Fruit fly (Drosophila melanogaster) whole organism, embryonic: ENCODE measurements around the gene CG5191.

Source experiments
- Adf1 ChIP-seq: fragments of 200-800 bp; sonication (Bioruptor generic); IDR thresholded peaks from 2 replicates; pipeline ENCODE4 v1.3.6; 2022; ENCODE audit warnings: missing biosample characterization, missing genetic modification characterization
- BEAF-32 ChIP-seq: fragments of 200-800 bp; sonication (Bioruptor generic); optimal IDR thresholded peaks from 3 replicates; lab custom pipeline; 2017; ENCODE audit warnings: missing biosample characterization, missing genetic modification characterization, mild to moderate bottlenecking, moderate library complexity, missing genetic modification reagents
- CG12071 ChIP-seq: fragments of 200-800 bp; sonication (Bioruptor generic); optimal IDR thresholded peaks from 3 replicates; lab custom pipeline; 2018; ENCODE audit warnings: missing biosample characterization, mild to moderate bottlenecking, missing genetic modification characterization
- CG12299 ChIP-seq: fragments of 200-800 bp; sonication (Bioruptor generic); optimal IDR thresholded peaks from 2 replicates; lab custom pipeline; 2018; ENCODE audit warnings: missing biosample characterization, mild to moderate bottlenecking, missing genetic modification characterization
- CG1233 ChIP-seq: fragments of 200-800 bp; sonication (Bioruptor generic); optimal IDR thresholded peaks from 4 replicates; lab custom pipeline; 2018; ENCODE audit warnings: missing biosample characterization, mild to moderate bottlenecking, missing genetic modification characterization
- CG12769 ChIP-seq: fragments of 200-800 bp; sonication (Bioruptor generic); optimal IDR thresholded peaks from 2 replicates; lab custom pipeline; 2019; ENCODE audit warnings: missing biosample characterization, mild to moderate bottlenecking, missing genetic modification characterization, moderate library complexity
- CG16863 ChIP-seq: fragments of 200-800 bp; sonication (Bioruptor generic); optimal IDR thresholded peaks from 3 replicates; lab custom pipeline; 2016; ENCODE audit warnings: missing biosample characterization, missing genetic modification characterization
- CG17385 ChIP-seq: fragments of 200-800 bp; sonication (Bioruptor generic); optimal IDR thresholded peaks from 3 replicates; lab custom pipeline; 2018; ENCODE audit warnings: missing biosample characterization, mild to moderate bottlenecking, missing genetic modification characterization
- CG18476 ChIP-seq: fragments of 200-800 bp; sonication (Bioruptor generic); optimal IDR thresholded peaks from 2 replicates; lab custom pipeline; 2016; ENCODE audit warnings: missing biosample characterization, mild to moderate bottlenecking, missing genetic modification characterization
- CG18619 ChIP-seq: fragments of 200-800 bp; sonication (Bioruptor generic); optimal IDR thresholded peaks from 3 replicates; lab custom pipeline; 2017; ENCODE audit warnings: missing biosample characterization, mild to moderate bottlenecking, missing genetic modification characterization
- CG33557 ChIP-seq: fragments of 200-800 bp; sonication (Bioruptor generic); optimal IDR thresholded peaks from 2 replicates; lab custom pipeline; 2019; ENCODE audit warnings: missing biosample characterization, mild to moderate bottlenecking, missing genetic modification characterization, moderate library complexity
- CG3407 ChIP-seq: fragments of 200-800 bp; sonication (Bioruptor generic); optimal IDR thresholded peaks from 2 replicates; lab custom pipeline; 2018; ENCODE audit warnings: missing biosample characterization, mild to moderate bottlenecking, missing genetic modification characterization
- CG34224 ChIP-seq: fragments of 200-800 bp; sonication (Bioruptor generic); IDR thresholded peaks from 3 replicates; pipeline ENCODE4 v1.3.6; 2022; ENCODE audit warnings: missing biosample characterization, missing genetic modification characterization; ENCODE audit not compliant: partially characterized antibody
- CG3847 ChIP-seq: fragments of 200-800 bp; sonication (Bioruptor generic); IDR thresholded peaks from 2 replicates; pipeline ENCODE4 v1.3.6; 2022; ENCODE audit warnings: missing biosample characterization, missing genetic modification characterization
- CG8089 ChIP-seq: fragments of 200-800 bp; sonication (Bioruptor generic); optimal IDR thresholded peaks from 3 replicates; lab custom pipeline; 2016; ENCODE audit warnings: missing biosample characterization, missing genetic modification characterization
- Chrac-16 ChIP-seq: fragments of 200-800 bp; sonication (Bioruptor generic); optimal IDR thresholded peaks from 3 replicates; lab custom pipeline; 2016; ENCODE audit warnings: missing biosample characterization, missing genetic modification characterization
- Drgx ChIP-seq: fragments of 200-800 bp; sonication (Bioruptor generic); IDR thresholded peaks from 2 replicates; pipeline ENCODE4 v1.3.6; 2022; ENCODE audit warnings: missing biosample characterization, missing genetic modification characterization
- Ets97D ChIP-seq: fragments of 200-800 bp; sonication (Bioruptor generic); optimal IDR thresholded peaks from 3 replicates; lab custom pipeline; 2016; ENCODE audit warnings: missing biosample characterization, missing genetic modification characterization
- GATAe ChIP-seq: fragments of 200-800 bp; sonication (Bioruptor generic); conservative IDR thresholded peaks from 2 replicates; pipeline ENCODE4 v1.3.6; 2022; ENCODE audit warnings: missing biosample characterization, missing genetic modification characterization
- Hey ChIP-seq: fragments of 200-800 bp; sonication (Bioruptor generic); optimal IDR thresholded peaks from 3 replicates; lab custom pipeline; 2018; ENCODE audit warnings: missing biosample characterization, mild to moderate bottlenecking, missing genetic modification characterization
- Hr39 ChIP-seq: fragments of >200 bp; optimal IDR thresholded peaks from 2 replicates; lab custom pipeline; 2017
- MBD-R2 ChIP-seq: fragments of 200-800 bp; sonication (Bioruptor generic); IDR thresholded peaks from 2 replicates; pipeline ENCODE4 v1.3.6; 2022; ENCODE audit warnings: missing biosample characterization, missing genetic modification characterization
- Tbp ChIP-seq: fragments of >200 bp; optimal IDR thresholded peaks from 2 replicates; lab custom pipeline; 2018; ENCODE audit warnings: missing biosample characterization, missing genetic modification characterization
- al ChIP-seq: fragments of 200-800 bp; sonication (Bioruptor generic); IDR thresholded peaks from 2 replicates; pipeline ENCODE4 v1.3.6; 2022; ENCODE audit warnings: missing biosample characterization, missing genetic modification characterization
- aop ChIP-seq: fragments of 200-800 bp; sonication (Bioruptor generic); IDR thresholded peaks from 2 replicates; pipeline ENCODE4 v1.3.6; 2022; ENCODE audit warnings: missing biosample characterization, missing genetic modification characterization
- ato ChIP-seq: fragments of 200-800 bp; sonication (Bioruptor generic); IDR thresholded peaks from 2 replicates; pipeline ENCODE4 v1.3.6; 2022; ENCODE audit warnings: missing biosample characterization, missing genetic modification characterization; ENCODE audit not compliant: partially characterized antibody
- btn ChIP-seq: fragments of 200-800 bp; sonication (Bioruptor generic); optimal IDR thresholded peaks from 2 replicates; lab custom pipeline; 2016; ENCODE audit warnings: missing biosample characterization, missing genetic modification characterization
- chinmo ChIP-seq: fragments of 200-800 bp; sonication (Bioruptor generic); IDR thresholded peaks from 4 replicates; pipeline ENCODE4 v1.3.6; 2022; ENCODE audit warnings: missing biosample characterization, missing genetic modification characterization; ENCODE audit not compliant: partially characterized antibody
- chm ChIP-seq: fragments of 200-800 bp; sonication (Bioruptor generic); IDR thresholded peaks from 2 replicates; pipeline ENCODE4 v1.3.6; 2022; ENCODE audit warnings: missing biosample characterization, missing genetic modification characterization
- chn ChIP-seq: fragments of 200-800 bp; sonication (Bioruptor generic); optimal IDR thresholded peaks from 2 replicates; lab custom pipeline; 2016; ENCODE audit warnings: missing biosample characterization, missing genetic modification characterization
- crc ChIP-seq: fragments of 200-800 bp; sonication (Bioruptor generic); optimal IDR thresholded peaks from 2 replicates; lab custom pipeline; 2016; ENCODE audit warnings: missing biosample characterization, missing genetic modification characterization
- crp ChIP-seq, 2 experiments: fragments of 200-800 bp; sonication (Bioruptor generic); optimal IDR thresholded peaks; 2 replicates in 1 of 2; 3 replicates in 1 of 2; lab custom pipeline; 2017; ENCODE audit warnings: missing biosample characterization in 2 of 2, missing genetic modification characterization in 2 of 2, mild to moderate bottlenecking in 1 of 2, moderate library complexity in 1 of 2
- ems ChIP-seq: fragments of 200-800 bp; sonication (Bioruptor generic); optimal IDR thresholded peaks from 3 replicates; lab custom pipeline; 2016; ENCODE audit warnings: missing biosample characterization, missing genetic modification characterization
- eyg ChIP-seq: fragments of 200-800 bp; sonication (Bioruptor generic); optimal IDR thresholded peaks from 3 replicates; lab custom pipeline; 2016; ENCODE audit warnings: missing biosample characterization, missing genetic modification characterization
- fd64A ChIP-seq: fragments of 200-800 bp; sonication (Bioruptor generic); optimal IDR thresholded peaks from 3 replicates; lab custom pipeline; 2018; ENCODE audit warnings: missing biosample characterization, mild to moderate bottlenecking, missing genetic modification characterization
- her ChIP-seq: fragments of 200-800 bp; sonication (Bioruptor generic); optimal IDR thresholded peaks from 2 replicates; lab custom pipeline; 2016; ENCODE audit warnings: missing biosample characterization, missing genetic modification characterization
- hth ChIP-seq: fragments of >200 bp; optimal IDR thresholded peaks from 2 replicates; lab custom pipeline; 2017; ENCODE audit warnings: inconsistent platforms
- kni ChIP-seq: fragments of 200-800 bp; sonication (Bioruptor generic); optimal IDR thresholded peaks from 3 replicates; lab custom pipeline; 2017; ENCODE audit warnings: mild to moderate bottlenecking, missing biosample characterization, missing genetic modification reagents, missing genetic modification characterization
- nau ChIP-seq: fragments of 200-800 bp; sonication (Bioruptor generic); optimal IDR thresholded peaks from 3 replicates; lab custom pipeline; 2017; ENCODE audit warnings: missing biosample characterization, mild to moderate bottlenecking, missing genetic modification characterization, missing genetic modification reagents
- pan ChIP-seq, 4 experiments: fragments of >200 bp in 3 of 4; fragments of 200-800 bp in 1 of 4; sonication (Bioruptor generic) in 1 of 4; optimal IDR thresholded peaks in 3 of 4; IDR thresholded peaks in 1 of 4; 2 replicates each; pipeline versions ENCODE4 v1.3.6 to Lab custom; 2017 to 2022; ENCODE audit warnings: missing biosample characterization in 2 of 4, missing genetic modification characterization in 2 of 4, mixed read lengths in 1 of 4
- pb ChIP-seq: fragments of 200-800 bp; sonication (Bioruptor generic); optimal IDR thresholded peaks from 3 replicates; lab custom pipeline; 2016; ENCODE audit warnings: missing biosample characterization, missing genetic modification characterization
- phol ChIP-seq: fragments of 200-800 bp; sonication (Bioruptor generic); optimal IDR thresholded peaks from 3 replicates; lab custom pipeline; 2018; ENCODE audit warnings: missing biosample characterization, mild to moderate bottlenecking, missing genetic modification characterization, moderate library complexity
- run ChIP-seq: fragments of 200-800 bp; sonication (Bioruptor generic); optimal IDR thresholded peaks from 3 replicates; lab custom pipeline; 2018; ENCODE audit warnings: missing biosample characterization, mild to moderate bottlenecking, missing genetic modification characterization
- sens-2 ChIP-seq: fragments of 200-800 bp; sonication (Bioruptor generic); IDR thresholded peaks from 2 replicates; pipeline ENCODE4 v1.3.6; 2022; ENCODE audit warnings: missing biosample characterization, missing genetic modification characterization
- sob ChIP-seq: fragments of 200-800 bp; sonication (Bioruptor generic); IDR thresholded peaks from 2 replicates; pipeline ENCODE4 v1.3.6; 2022; ENCODE audit warnings: missing biosample characterization, missing genetic modification characterization
- stwl ChIP-seq: fragments of 200-800 bp; sonication (Bioruptor generic); optimal IDR thresholded peaks from 3 replicates; lab custom pipeline; 2018; ENCODE audit warnings: missing biosample characterization, mild to moderate bottlenecking, missing genetic modification characterization, moderate library complexity
- tgo ChIP-seq: fragments of 200-800 bp; sonication (Bioruptor generic); IDR thresholded peaks from 3 replicates; pipeline ENCODE4 v1.3.6; 2022; ENCODE audit warnings: missing biosample characterization, missing genetic modification characterization
- tll ChIP-seq, 2 experiments: fragments of 200-800 bp in 1 of 2; fragments of >200 bp in 1 of 2; sonication (Bioruptor generic) in 1 of 2; optimal IDR thresholded peaks; 2 replicates each; lab custom pipeline; 2017 to 2019; ENCODE audit warnings: missing biosample characterization in 2 of 2, missing genetic modification characterization in 2 of 2, mild to moderate bottlenecking in 1 of 2, moderate library complexity in 1 of 2
- trh ChIP-seq: fragments of 200-800 bp; sonication (Bioruptor generic); optimal IDR thresholded peaks from 2 replicates; lab custom pipeline; 2016; ENCODE audit warnings: missing biosample characterization, missing genetic modification characterization
- unpg ChIP-seq: fragments of 200-800 bp; sonication (Bioruptor generic); optimal IDR thresholded peaks from 3 replicates; lab custom pipeline; 2018; ENCODE audit warnings: missing biosample characterization, mild to moderate bottlenecking, missing genetic modification characterization, moderate library complexity
- usp ChIP-seq: fragments of >200 bp; optimal IDR thresholded peaks from 2 replicates; lab custom pipeline; 2017; ENCODE audit warnings: missing biosample characterization, missing genetic modification characterization

CG5191 gene

DNA sequence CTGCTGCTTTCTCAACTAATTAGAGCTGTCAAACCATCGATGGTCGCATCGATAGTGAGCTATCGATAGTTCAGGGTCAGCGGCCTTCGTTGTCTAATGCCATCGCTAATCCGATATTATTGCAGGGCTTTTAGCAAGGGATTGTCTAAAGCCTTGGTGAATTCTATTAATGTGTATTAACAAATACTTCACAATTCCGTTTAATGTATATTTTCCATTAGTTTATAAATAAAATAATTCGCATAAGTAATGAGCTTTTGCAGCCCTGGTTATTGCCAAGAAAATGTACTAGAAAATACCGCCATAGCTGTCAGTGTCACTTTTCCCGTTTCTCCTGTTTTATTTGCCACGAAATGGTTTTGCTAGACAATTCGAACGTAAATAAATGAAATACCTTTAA is 19.2 kb downstream of the CG5191 start, which contains the start of the genes EloB and Srp14 (continued):
- no peak for TF ChIP-seq sens-2 (GFP tag; lab: Robert Waterston, UW)
- TF ChIP-seq CG18476 (GFP tag; lab: Kevin White, UChicago): peak; percentile 62
- TF ChIP-seq Hr39: no peak
- TF ChIP-seq run (tag; lab: Kevin White, UChicago): peak; percentile 52
- peak; percentile 87 for TF ChIP-seq sob (GFP tag; lab: Robert Waterston, UW)
- TF ChIP-seq aop (GFP tag; lab: Robert Waterston, UW): no peak
- peak; percentile 33 for TF ChIP-seq eyg (GFP tag; lab: Kevin White, UChicago)
- TF ChIP-seq CG8089 (GFP tag; lab: Kevin White, UChicago): peak; percentile 60
- no peak for TF ChIP-seq pan (optimal IDR thresholded peaks at IDR 0.05; lab: Kevin White, UChicago)
- peak in 1 of 2 experiments; percentile 70 for TF ChIP-seq pan (GFP tag; optimal IDR thresholded peaks at IDR 0.05 in 1 of 2, IDR thresholded peaks at IDR 0.05 in 1 of 2)
- TF ChIP-seq Tbp (GFP tag; lab: Kevin White, UChicago): no peak
- peak; percentile 68 for TF ChIP-seq CG33557
- TF ChIP-seq chm: peak; percentile 82
- TF ChIP-seq BEAF-32: peak; percentile 99
- TF ChIP-seq kni (GFP tag; lab: Kevin White, UChicago): peak; percentile 54
- TF ChIP-seq stwl (tag; lab: Kevin White, UChicago): peak; percentile 83
- TF ChIP-seq CG3407 (GFP tag; lab: Kevin White, UChicago): peak; percentile 27
- peak; percentile 91 for TF ChIP-seq Ets97D (GFP tag; lab: Kevin White, UChicago)
- TF ChIP-seq nau (GFP tag; lab: Kevin White, UChicago): no peak
- peak; percentile 81 for TF ChIP-seq CG12299 (tag; lab: Kevin White, UChicago)
- TF ChIP-seq chn (GFP tag; lab: Kevin White, UChicago): peak; percentile 90
- no peak for TF ChIP-seq Hey (tag; lab: Kevin White, UChicago)
- peak; percentile 78 for TF ChIP-seq al (GFP tag; lab: Robert Waterston, UW)
- peak; percentile 92 for TF ChIP-seq chinmo (GFP tag; lab: Robert Waterston, UW)
- peak; percentile 82 for TF ChIP-seq ems (GFP tag; lab: Kevin White, UChicago)
- TF ChIP-seq ato (GFP tag; lab: Robert Waterston, UW): peak; percentile 87
- no peak for TF ChIP-seq hth (lab: Kevin White, UChicago)
- TF ChIP-seq tll (GFP tag; optimal IDR thresholded peaks at IDR 0.05; lab: Kevin White, UChicago): peak in 1 of 2 experiments; percentile 28
- TF ChIP-seq crc (GFP tag; lab: Kevin White, UChicago): no peak
- peak; percentile 74 for TF ChIP-seq CG1233 (GFP tag; lab: Kevin White, UChicago)
- TF ChIP-seq fd64A: no peak
- TF ChIP-seq trh (GFP tag; lab: Kevin White, UChicago): peak; percentile 26
- peak; percentile 90 for TF ChIP-seq MBD-R2
- peak; percentile 85 for TF ChIP-seq unpg (GFP tag; lab: Kevin White, UChicago)
- peak; percentile 87 for TF ChIP-seq CG3847
- TF ChIP-seq crp (GFP tag; optimal IDR thresholded peaks at IDR 0.05; lab: Kevin White, UChicago): peak in 1 of 2 experiments; percentile 27
- TF ChIP-seq CG17385 (GFP tag; lab: Kevin White, UChicago): peak; percentile 73
- TF ChIP-seq btn (GFP tag; lab: Kevin White, UChicago): peak; percentile 13
- peak; percentile 65 for TF ChIP-seq her
- peak; percentile 87 for TF ChIP-seq CG12769 (tag; lab: Kevin White, UChicago)
- peak; percentile 84 for TF ChIP-seq Chrac-16 (GFP tag; lab: Kevin White, UChicago)
- peak; percentile 73 for TF ChIP-seq CG18619
- TF ChIP-seq CG16863 (GFP tag; lab: Kevin White, UChicago): peak; percentile 74
- TF ChIP-seq tgo: peak; percentile 66
- no peak for TF ChIP-seq GATAe
- TF ChIP-seq usp: no peak
- TF ChIP-seq Adf1: peak; percentile 57
- TF ChIP-seq CG34224: peak; percentile 97
- peak; percentile 88 for TF ChIP-seq phol
- TF ChIP-seq CG12071: no peak
- TF ChIP-seq pb (GFP tag; lab: Kevin White, UChicago): peak; percentile 23
- peak; percentile 44; the same call in 1 of the 2 replicates for TF ChIP-seq Drgx
